Fruit fly (Drosophila melanogaster) whole organism, prepupa: ENCODE data around the gene sip1.
A peak's percentile ranks its signal among the peaks of the same experiment; 100 is the strongest.

Experiments used
- Blimp-1 ChIP-seq: fragments of 200-800 bp; sonication (Bioruptor generic); optimal IDR thresholded peaks from 3 replicates; lab custom pipeline; 2017; ENCODE audit warnings: missing biosample characterization, missing genetic modification characterization, mild to moderate bottlenecking, moderate library complexity, missing genetic modification reagents
- CG10631 ChIP-seq: fragments of 200-800 bp; sonication (Bioruptor generic); optimal IDR thresholded peaks from 2 replicates; lab custom pipeline; 2016; ENCODE audit warnings: missing biosample characterization, missing genetic modification characterization
- CG10669 ChIP-seq: fragments of 200-800 bp; sonication (Bioruptor generic); optimal IDR thresholded peaks from 3 replicates; lab custom pipeline; 2018; ENCODE audit warnings: missing biosample characterization, mild to moderate bottlenecking, missing genetic modification characterization, moderate library complexity
- CG11294 ChIP-seq: fragments of 200-800 bp; sonication (Bioruptor generic); IDR thresholded peaks from 2 replicates; pipeline ENCODE4 v1.3.6; 2022; ENCODE audit warnings: missing biosample characterization, missing genetic modification characterization
- CG11762 ChIP-seq: fragments of 200-800 bp; sonication (Bioruptor generic); optimal IDR thresholded peaks from 3 replicates; lab custom pipeline; 2016; ENCODE audit warnings: missing biosample characterization, missing genetic modification characterization; ENCODE audit not compliant: insufficient read depth
- CG11902 ChIP-seq: fragments of 200-800 bp; sonication (Bioruptor generic); optimal IDR thresholded peaks from 3 replicates; lab custom pipeline; 2016; ENCODE audit warnings: missing biosample characterization, missing genetic modification characterization
- CG15336 ChIP-seq: fragments of 200-800 bp; sonication (Bioruptor generic); IDR thresholded peaks from 2 replicates; pipeline ENCODE4 v1.3.6; 2022; ENCODE audit warnings: missing biosample characterization, missing genetic modification characterization
- CG1621 ChIP-seq: fragments of 200-800 bp; sonication (Bioruptor generic); optimal IDR thresholded peaks from 3 replicates; lab custom pipeline; 2018; ENCODE audit warnings: missing biosample characterization, mild to moderate bottlenecking, missing genetic modification characterization
- CG16779 ChIP-seq: fragments of 200-800 bp; sonication (Bioruptor generic); optimal IDR thresholded peaks from 3 replicates; lab custom pipeline; 2017; ENCODE audit warnings: missing biosample characterization, mild to moderate bottlenecking, missing genetic modification characterization
- CG3032 ChIP-seq: fragments of 200-800 bp; optimal IDR thresholded peaks from 2 replicates; lab custom pipeline; 2019; ENCODE audit warnings: missing biosample characterization, mild to moderate bottlenecking, missing genetic modification characterization, moderate library complexity
- CG31627 ChIP-seq: fragments of 200-800 bp; sonication (Bioruptor generic); optimal IDR thresholded peaks from 3 replicates; lab custom pipeline; 2016; ENCODE audit warnings: missing biosample characterization, missing genetic modification characterization
- CG32006 ChIP-seq: fragments of 200-800 bp; sonication (Bioruptor generic); optimal IDR thresholded peaks from 3 replicates; lab custom pipeline; 2017; ENCODE audit warnings: missing biosample characterization, mild to moderate bottlenecking, missing genetic modification characterization
- CG34406 ChIP-seq: fragments of 200-800 bp; sonication (Bioruptor generic); optimal IDR thresholded peaks from 3 replicates; lab custom pipeline; 2016; ENCODE audit warnings: missing biosample characterization, missing genetic modification characterization
- CG3919 ChIP-seq: fragments of 200-800 bp; sonication (Bioruptor generic); optimal IDR thresholded peaks from 3 replicates; lab custom pipeline; 2016; ENCODE audit warnings: missing biosample characterization, missing genetic modification characterization
- CG6163 ChIP-seq: fragments of 200-800 bp; sonication (Bioruptor generic); IDR thresholded peaks from 3 replicates; pipeline ENCODE4 v1.3.6; 2022; ENCODE audit warnings: missing biosample characterization, missing genetic modification characterization
- CG6276 ChIP-seq: fragments of 200-800 bp; sonication (Bioruptor generic); optimal IDR thresholded peaks from 2 replicates; lab custom pipeline; 2017; ENCODE audit warnings: missing biosample characterization, mild to moderate bottlenecking, missing genetic modification characterization
- CG6792 ChIP-seq: fragments of 200-800 bp; sonication (Bioruptor generic); optimal IDR thresholded peaks from 3 replicates; lab custom pipeline; 2016; ENCODE audit warnings: missing biosample characterization, missing genetic modification characterization
- CG6854 ChIP-seq: fragments of 200-800 bp; sonication (Bioruptor generic); optimal IDR thresholded peaks from 2 replicates; lab custom pipeline; 2017; ENCODE audit warnings: missing biosample characterization, mild to moderate bottlenecking, missing genetic modification characterization
- CG7368 ChIP-seq: fragments of 200-800 bp; sonication (Bioruptor generic); optimal IDR thresholded peaks from 3 replicates; lab custom pipeline; 2016; ENCODE audit warnings: missing biosample characterization, missing genetic modification characterization
- CG8119 ChIP-seq: fragments of 200-800 bp; sonication (Bioruptor generic); IDR thresholded peaks from 3 replicates; pipeline ENCODE4 v1.3.6; 2022; ENCODE audit warnings: missing biosample characterization, missing genetic modification characterization
- CG8632 ChIP-seq: fragments of 200-800 bp; sonication (Bioruptor generic); optimal IDR thresholded peaks from 3 replicates; lab custom pipeline; 2016; ENCODE audit warnings: missing biosample characterization, missing genetic modification characterization
- CG9139 ChIP-seq: fragments of 200-800 bp; sonication (Bioruptor generic); optimal IDR thresholded peaks from 3 replicates; lab custom pipeline; 2017; ENCODE audit warnings: missing biosample characterization, mild to moderate bottlenecking, missing genetic modification characterization
- Eip78C ChIP-seq: fragments of 200-800 bp; sonication (Bioruptor generic); peaks from one replicate; lab custom pipeline; 2016; ENCODE audit warnings: missing biosample characterization, missing genetic modification characterization
- Eip93F ChIP-seq: fragments of 200-800 bp; sonication (Bioruptor generic); optimal IDR thresholded peaks from 2 replicates; lab custom pipeline; 2016; ENCODE audit warnings: missing biosample characterization, mild to moderate bottlenecking, missing genetic modification characterization
- Ets21C ChIP-seq: fragments of 200-800 bp; sonication (Bioruptor generic); optimal IDR thresholded peaks from 3 replicates; lab custom pipeline; 2016; ENCODE audit warnings: missing biosample characterization, missing genetic modification characterization
- Ets96B ChIP-seq: fragments of 200-800 bp; optimal IDR thresholded peaks from 2 replicates; lab custom pipeline; 2019; ENCODE audit warnings: missing biosample characterization, mild to moderate bottlenecking, missing genetic modification characterization, moderate library complexity
- Hr38 ChIP-seq: sonication (Bioruptor generic); optimal IDR thresholded peaks from 2 replicates; lab custom pipeline; 2016; ENCODE audit warnings: missing biosample characterization, missing genetic modification characterization
- Hr4 ChIP-seq: fragments of 200-800 bp; sonication (Bioruptor generic); optimal IDR thresholded peaks from 3 replicates; lab custom pipeline; 2016; ENCODE audit warnings: missing biosample characterization, missing genetic modification characterization
- Lpt ChIP-seq: fragments of 200-800 bp; sonication (Bioruptor generic); optimal IDR thresholded peaks from 3 replicates; lab custom pipeline; 2016; ENCODE audit warnings: missing biosample characterization, missing genetic modification characterization
- Met ChIP-seq: fragments of 200-800 bp; sonication (Bioruptor generic); optimal IDR thresholded peaks from 3 replicates; lab custom pipeline; 2016; ENCODE audit warnings: missing biosample characterization, missing genetic modification characterization
- OdsH ChIP-seq: fragments of 200-800 bp; sonication (Bioruptor generic); optimal IDR thresholded peaks from 3 replicates; lab custom pipeline; 2016; ENCODE audit warnings: missing biosample characterization, missing genetic modification characterization
- Smox ChIP-seq: fragments of 200-800 bp; sonication (Bioruptor generic); optimal IDR thresholded peaks from 3 replicates; lab custom pipeline; 2016; ENCODE audit warnings: missing biosample characterization, missing genetic modification characterization
- Sox102F ChIP-seq: fragments of 200-800 bp; sonication (Bioruptor generic); optimal IDR thresholded peaks from 2 replicates; lab custom pipeline; 2016; ENCODE audit warnings: missing biosample characterization, mild to moderate bottlenecking, missing genetic modification characterization
- Sox14 ChIP-seq: fragments of 200-800 bp; sonication (Bioruptor generic); optimal IDR thresholded peaks from 3 replicates; lab custom pipeline; 2016; ENCODE audit warnings: missing biosample characterization, missing genetic modification characterization
- Sox15 ChIP-seq: fragments of 200-800 bp; sonication (Bioruptor generic); optimal IDR thresholded peaks from 3 replicates; lab custom pipeline; 2016; ENCODE audit warnings: missing biosample characterization, missing genetic modification characterization
- cyc ChIP-seq: fragments of 200-800 bp; sonication (Bioruptor generic); optimal IDR thresholded peaks from 3 replicates; lab custom pipeline; 2016; ENCODE audit warnings: missing biosample characterization, missing genetic modification characterization
- dac ChIP-seq: fragments of 200-800 bp; sonication (Bioruptor generic); optimal IDR thresholded peaks from 2 replicates; lab custom pipeline; 2017; ENCODE audit warnings: missing biosample characterization, mild to moderate bottlenecking, missing genetic modification characterization
- eg ChIP-seq: fragments of 200-800 bp; sonication (Bioruptor generic); IDR thresholded peaks from 3 replicates; pipeline ENCODE4 v1.3.6; 2022; ENCODE audit warnings: missing biosample characterization, missing genetic modification characterization
- esn ChIP-seq: fragments of 200-800 bp; sonication (Bioruptor generic); optimal IDR thresholded peaks from 2 replicates; lab custom pipeline; 2016; ENCODE audit warnings: missing biosample characterization, mild to moderate bottlenecking, missing genetic modification characterization, moderate library complexity
- lz ChIP-seq: fragments of 200-800 bp; sonication (Bioruptor generic); optimal IDR thresholded peaks from 3 replicates; lab custom pipeline; 2016; ENCODE audit warnings: missing biosample characterization, missing genetic modification characterization
- net ChIP-seq: fragments of 200-800 bp; sonication (Bioruptor generic); optimal IDR thresholded peaks from 3 replicates; lab custom pipeline; 2016; ENCODE audit warnings: missing biosample characterization, missing genetic modification characterization
- pdm3 ChIP-seq: fragments of 200-800 bp; sonication (Bioruptor generic); optimal IDR thresholded peaks from 3 replicates; lab custom pipeline; 2016; ENCODE audit warnings: missing biosample characterization, missing genetic modification characterization
- salr ChIP-seq, 2 experiments: fragments of 200-800 bp; sonication (Bioruptor generic); optimal IDR thresholded peaks; 3 replicates each; lab custom pipeline; 2016 to 2018; ENCODE audit warnings: missing biosample characterization in 2 of 2, missing genetic modification characterization in 2 of 2, mild to moderate bottlenecking in 1 of 2
- spab ChIP-seq: fragments of 200-800 bp; sonication (Bioruptor generic); optimal IDR thresholded peaks from 2 replicates; lab custom pipeline; 2017; ENCODE audit warnings: missing biosample characterization, mild to moderate bottlenecking, missing genetic modification characterization, missing genetic modification reagents
- svp ChIP-seq: fragments of 200-800 bp; sonication (Bioruptor generic); peaks from one replicate; lab custom pipeline; 2016; ENCODE audit warnings: missing biosample characterization, missing genetic modification characterization
- topi ChIP-seq: fragments of 200-800 bp; sonication (Bioruptor generic); optimal IDR thresholded peaks from 3 replicates; lab custom pipeline; 2016; ENCODE audit warnings: missing biosample characterization, missing genetic modification characterization
- vri ChIP-seq: fragments of 200-800 bp; sonication (Bioruptor generic); optimal IDR thresholded peaks from 3 replicates; lab custom pipeline; 2016; ENCODE audit warnings: missing biosample characterization, mild to moderate bottlenecking, missing genetic modification characterization

sip1 gene

DNA sequence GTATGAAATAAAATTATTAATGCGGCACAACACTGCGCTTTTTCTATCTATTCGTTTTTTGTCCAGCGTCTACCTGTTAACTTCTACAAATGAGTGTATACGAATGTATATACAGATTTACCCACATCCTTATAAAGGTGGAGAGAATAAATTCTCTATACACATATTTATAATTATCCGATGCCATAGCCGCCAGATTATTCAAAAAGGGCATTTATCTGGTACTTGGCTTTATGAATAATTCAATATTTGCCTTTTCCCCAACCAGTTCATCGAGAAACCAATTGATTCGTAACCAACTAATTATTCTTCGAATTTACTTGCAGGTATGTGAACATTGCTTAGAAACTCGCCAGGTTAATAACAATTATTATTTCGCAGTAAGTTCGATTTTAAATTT, 20.3 kb downstream of the sip1 start, which contains the start of gene CG11147:
CG11147 (minus strand) TSS at position 101 of the 400 bp plus-strand sequence.
- TF ChIP-seq Ets21C (GFP tag; lab: Kevin White, UChicago): no peak
- TF ChIP-seq Smox: no peak
- no peak for TF ChIP-seq eg (GFP tag; lab: Robert Waterston, UW)
- no peak for TF ChIP-seq cyc
- TF ChIP-seq pdm3 (GFP tag; lab: Kevin White, UChicago): no peak
- TF ChIP-seq CG15336 (GFP tag; lab: Robert Waterston, UW): no peak

DNA sequence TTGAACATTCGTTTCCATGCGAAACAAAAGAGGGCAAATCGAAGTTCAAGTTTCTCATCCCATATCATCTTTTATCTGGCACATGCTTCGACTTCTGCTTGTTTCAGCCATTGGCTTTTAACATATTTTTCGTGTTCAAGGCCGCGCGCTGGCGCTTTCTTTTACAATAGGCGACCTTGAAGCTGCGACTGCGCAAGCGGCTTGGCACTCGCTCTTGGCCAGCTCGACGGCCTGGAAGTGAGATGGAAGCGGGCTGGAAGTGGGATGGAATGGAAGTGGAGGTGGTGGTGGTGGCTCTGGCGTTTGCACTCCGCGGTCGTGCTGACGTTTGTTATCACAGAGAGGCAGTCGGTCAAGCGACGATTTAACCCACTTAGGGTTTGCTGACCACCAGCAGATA, 21.6 kb downstream of the sip1 start:
- TF ChIP-seq OdsH (GFP tag; lab: Kevin White, UChicago) (no peak), cyc (no peak), salr (GFP tag; optimal IDR thresholded peaks at IDR 0.05; lab: Kevin White, UChicago) (no peak), svp (no peak), Eip78C (no peak), topi (GFP tag; lab: Kevin White, UChicago) (no peak), Eip93F (GFP tag; lab: Kevin White, UChicago) (no peak), CG6163 (no peak), CG11762 (GFP tag; lab: Kevin White, UChicago) (no peak)

DNA sequence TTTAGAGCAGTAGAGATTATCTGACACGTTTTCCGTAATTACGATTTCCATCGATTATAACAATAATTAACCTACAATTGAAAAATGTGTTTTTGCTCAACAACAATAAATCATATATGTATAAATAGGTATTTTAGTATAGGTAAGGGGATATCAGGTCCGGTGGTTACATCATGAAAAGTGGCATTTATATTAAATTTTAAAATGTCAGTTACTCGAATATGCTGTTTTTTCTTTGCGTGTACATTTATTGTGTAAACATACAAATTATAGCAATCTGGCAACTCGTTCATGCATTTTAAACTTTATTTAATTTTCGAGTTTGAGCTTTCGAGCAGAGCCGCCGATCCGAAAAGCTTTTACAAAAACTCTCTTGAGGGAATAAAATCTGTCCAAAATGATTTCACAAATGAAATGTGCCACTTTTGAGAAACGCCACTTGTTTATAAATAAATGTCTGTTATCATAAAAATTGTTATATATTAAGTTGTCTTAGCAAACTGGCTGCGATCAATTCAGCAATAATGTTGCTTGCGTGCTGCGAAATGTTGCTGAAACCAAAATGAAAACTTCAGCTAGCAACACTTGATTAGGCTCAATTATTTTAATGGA, 22.8 kb downstream of the sip1 start:
- TF ChIP-seq eg (GFP tag; lab: Robert Waterston, UW) (peak; percentile 57; the same call in 2 of the 3 replicates), CG11762 (GFP tag; lab: Kevin White, UChicago) (no peak), net (GFP tag; lab: Kevin White, UChicago) (peak; percentile 38), Blimp-1 (no peak), Sox15 (GFP tag; lab: Kevin White, UChicago) (peak; percentile 12), svp (peak; percentile 26), CG6854 (GFP tag; lab: Kevin White, UChicago) (no peak), CG32006 (GFP tag; lab: Kevin White, UChicago) (peak; percentile 52), lz (GFP tag; lab: Kevin White, UChicago) (peak; percentile 49), topi (GFP tag; lab: Kevin White, UChicago) (peak; percentile 51), CG10669 (GFP tag; lab: Kevin White, UChicago) (peak; percentile 9), Sox14 (GFP tag; lab: Kevin White, UChicago) (peak; percentile 3), spab (GFP tag; lab: Kevin White, UChicago) (no peak), CG11294 (GFP tag; lab: Robert Waterston, UW) (no peak), CG11902 (GFP tag; lab: Kevin White, UChicago) (peak; percentile 8), CG15336 (GFP tag; lab: Robert Waterston, UW) (peak; percentile 52), OdsH (GFP tag; lab: Kevin White, UChicago) (peak; percentile 50), CG6163 (peak; percentile 74), Smox (peak; percentile 40), CG10631 (GFP tag; lab: Kevin White, UChicago) (peak; percentile 22), CG6792 (GFP tag; lab: Kevin White, UChicago) (no peak), CG16779 (tag; lab: Kevin White, UChicago) (no peak), Eip78C (peak; percentile 88), Ets96B (tag; lab: Kevin White, UChicago) (peak; percentile 28), CG3032 (tag; lab: Kevin White, UChicago) (peak; percentile 13), vri (GFP tag; lab: Kevin White, UChicago) (no peak), CG6276 (GFP tag; lab: Kevin White, UChicago) (peak; percentile 40), CG7368 (GFP tag; lab: Kevin White, UChicago) (peak; percentile 37), esn (peak; percentile 49), CG34406 (GFP tag; lab: Kevin White, UChicago) (peak; percentile 54), dac (GFP tag; lab: Kevin White, UChicago) (no peak), CG8119 (0 out of 3 replicates have a peak, but pooled peaks have one; percentile 40), Sox102F (GFP tag; lab: Kevin White, UChicago) (peak; percentile 18), Lpt (GFP tag; lab: Kevin White, UChicago) (peak; percentile 36), CG3919 (peak; percentile 56), Met (peak; percentile 28), Hr4 (GFP tag; lab: Kevin White, UChicago) (peak; percentile 65), CG9139 (GFP tag; lab: Kevin White, UChicago) (no peak), Hr38 (no peak), CG1621 (no peak), CG8632 (GFP tag; lab: Kevin White, UChicago) (peak; percentile 18), CG31627 (GFP tag; lab: Kevin White, UChicago) (peak; percentile 30)
